Worm (Caenorhabditis elegans) whole organism, L4 larva: Measurements from ENCODE around the gene srz-70.

ENCODE experiments used
- D1046.2 ChIP-seq: fragments of 200-800 bp; sonication (Bioruptor generic); IDR thresholded peaks from 2 replicates; pipeline ENCODE4 v1.3.6; 2022; ENCODE audit warnings: missing genetic modification characterization, missing compliant biosample characterization
- F37D6.2 ChIP-seq: sonication (generic microtip); optimal IDR thresholded peaks from 2 replicates; lab custom pipeline; 2016; ENCODE audit warnings: mild to moderate bottlenecking, missing genetic modification characterization, missing compliant biosample characterization
- F44E2.7 ChIP-seq: fragments of 200-800 bp; sonication (Bioruptor generic); IDR thresholded peaks from 2 replicates; pipeline ENCODE4 v2.1.2; 2022; ENCODE audit warnings: missing genetic modification characterization, missing compliant biosample characterization
- F49E8.2 ChIP-seq: sonication (generic microtip); optimal IDR thresholded peaks from 2 replicates; lab custom pipeline; 2016; ENCODE audit warnings: missing compliant biosample characterization, mild to moderate bottlenecking, missing genetic modification characterization, borderline replicate concordance
- R02D3.7 ChIP-seq: fragments of 150-350 bp; sonication (generic microtip); optimal IDR thresholded peaks from 3 replicates; lab custom pipeline; 2014; ENCODE audit warnings: missing biosample characterization, missing genetic modification characterization
- Y105C5A.15 ChIP-seq: fragments of 200-800 bp; sonication (Bioruptor generic); IDR thresholded peaks from 2 replicates; pipeline ENCODE4 v1.3.6; 2022; ENCODE audit warnings: missing genetic modification characterization, missing compliant biosample characterization
- Y48G9A.11 ChIP-seq: fragments of 200-800 bp; sonication (Bioruptor generic); IDR thresholded peaks from 2 replicates; pipeline ENCODE4 v1.3.6; 2022; ENCODE audit warnings: missing genetic modification reagents, missing genetic modification characterization, missing compliant biosample characterization
- Y75B8A.6 ChIP-seq: fragments of 200-800 bp; sonication (Bioruptor generic); IDR thresholded peaks from 2 replicates; pipeline ENCODE4 v1.3.6; 2022; ENCODE audit warnings: missing genetic modification reagents, missing genetic modification characterization, missing compliant biosample characterization
- ZK337.2 ChIP-seq: fragments of 200-800 bp; sonication (Bioruptor generic); IDR thresholded peaks from 2 replicates; pipeline ENCODE4 v1.3.6; 2022; ENCODE audit warnings: missing genetic modification reagents, missing genetic modification characterization, missing compliant biosample characterization
- aha-1 ChIP-seq: fragments of 150-350 bp; peaks from one replicate; lab custom pipeline; 2014; ENCODE audit warnings: missing biosample characterization, missing genetic modification characterization
- attf-4 ChIP-seq: sonication (generic microtip); optimal IDR thresholded peaks from 3 replicates; lab custom pipeline; 2017; ENCODE audit warnings: missing biosample characterization, missing genetic modification characterization
- ceh-44 ChIP-seq: fragments of 200-800 bp; sonication (Bioruptor generic); IDR thresholded peaks from 2 replicates; pipeline ENCODE4 v1.3.6; 2022; ENCODE audit warnings: missing genetic modification reagents, missing genetic modification characterization, missing compliant biosample characterization
- ces-1 ChIP-seq: fragments of 150-350 bp; sonication (generic microtip); optimal IDR thresholded peaks from 4 replicates; lab custom pipeline; 2014; ENCODE audit warnings: missing biosample characterization, missing genetic modification reagents, missing genetic modification characterization
- cey-2 ChIP-seq: sonication (generic microtip); optimal IDR thresholded peaks from 3 replicates; lab custom pipeline; 2017; ENCODE audit warnings: missing genetic modification characterization, mild to moderate bottlenecking, missing compliant biosample characterization, antibody characterized with exemption, borderline replicate concordance; ENCODE audit not compliant: insufficient read depth
- ctbp-1 ChIP-seq: fragments of 200-800 bp; sonication (Bioruptor generic); IDR thresholded peaks from 2 replicates; pipeline ENCODE4 v1.3.6; 2022; ENCODE audit warnings: missing genetic modification reagents, missing genetic modification characterization, missing compliant biosample characterization
- daf-19 ChIP-seq: fragments of 200-800 bp; sonication (Bioruptor generic); conservative IDR thresholded peaks from 2 replicates; pipeline ENCODE4 v1.3.6; 2022; ENCODE audit warnings: missing genetic modification characterization, missing compliant biosample characterization
- daf-8 ChIP-seq: fragments of 200-800 bp; sonication (Bioruptor generic); IDR thresholded peaks from 2 replicates; pipeline ENCODE4 v1.3.6; 2022; ENCODE audit warnings: missing genetic modification characterization, missing compliant biosample characterization
- dmd-6 ChIP-seq: fragments of 200-800 bp; sonication (Bioruptor generic); IDR thresholded peaks from 2 replicates; pipeline ENCODE4 v1.3.6; 2022; ENCODE audit warnings: missing genetic modification reagents, missing genetic modification characterization, missing compliant biosample characterization
- dpl-1 ChIP-seq: fragments of 150-350 bp; optimal IDR thresholded peaks from 2 replicates; lab custom pipeline; 2014; ENCODE audit warnings: missing biosample characterization, missing genetic modification reagents, missing genetic modification characterization
- dve-1 ChIP-seq: sonication (generic microtip); optimal IDR thresholded peaks from 2 replicates; lab custom pipeline; 2017; ENCODE audit warnings: antibody characterized with exemption, mild to moderate bottlenecking, missing genetic modification characterization, missing compliant biosample characterization; ENCODE audit not compliant: insufficient read depth
- egl-27 ChIP-seq: sonication (generic microtip); optimal IDR thresholded peaks from 3 replicates; lab custom pipeline; 2017; ENCODE audit warnings: missing biosample characterization, missing genetic modification reagents, missing genetic modification characterization
- egl-43 ChIP-seq: fragments of 200-800 bp; sonication (Bioruptor generic); IDR thresholded peaks from 2 replicates; pipeline ENCODE4 v1.3.6; 2022; ENCODE audit warnings: missing genetic modification reagents, missing genetic modification characterization, missing compliant biosample characterization
- hlh-11 ChIP-seq: fragments of 200-800 bp; sonication (Bioruptor generic); optimal IDR thresholded peaks from 2 replicates; lab custom pipeline; 2018; ENCODE audit warnings: mild to moderate bottlenecking, missing genetic modification characterization, missing compliant biosample characterization
- hmg-1.1 ChIP-seq: fragments of 200-800 bp; sonication (Bioruptor generic); IDR thresholded peaks from 2 replicates; pipeline ENCODE4 v1.3.6; 2022; ENCODE audit warnings: missing genetic modification reagents, missing genetic modification characterization, missing compliant biosample characterization
- jun-1 ChIP-seq: fragments of 150-350 bp; optimal IDR thresholded peaks from 2 replicates; lab custom pipeline; 2014; ENCODE audit warnings: missing biosample characterization, missing genetic modification reagents, missing genetic modification characterization
- lin-13 ChIP-seq: fragments of 150-350 bp; optimal IDR thresholded peaks from 2 replicates; lab custom pipeline; 2014; ENCODE audit warnings: missing biosample characterization, missing genetic modification reagents, missing genetic modification characterization
- lsy-2 ChIP-seq, 2 experiments: fragments of 150-350 bp in 1 of 2; sonication (generic microtip) in 1 of 2; optimal IDR thresholded peaks; 2 replicates each; lab custom pipeline; 2014 to 2017; ENCODE audit warnings: missing biosample characterization in 2 of 2, missing genetic modification characterization in 2 of 2
- madf-5 ChIP-seq, 2 experiments: fragments of 200-800 bp; sonication (Bioruptor generic); IDR thresholded peaks; 2 replicates each; pipeline ENCODE4 v1.3.6; 2022; ENCODE audit warnings: missing compliant biosample characterization in 2 of 2, missing genetic modification characterization in 2 of 2
- madf-9 ChIP-seq: fragments of 200-800 bp; sonication (Bioruptor generic); conservative IDR thresholded peaks from 2 replicates; pipeline ENCODE4 v1.3.6; 2022; ENCODE audit warnings: missing genetic modification reagents, missing genetic modification characterization, missing compliant biosample characterization
- mep-1 ChIP-seq: fragments of 150-350 bp; sonication (generic microtip); optimal IDR thresholded peaks from 3 replicates; lab custom pipeline; 2014; ENCODE audit warnings: missing biosample characterization, missing genetic modification characterization
- mes-2 ChIP-seq: sonication (generic microtip); optimal IDR thresholded peaks from 2 replicates; lab custom pipeline; 2016; ENCODE audit warnings: missing genotype, mild to moderate bottlenecking, missing genetic modification characterization, missing compliant biosample characterization; ENCODE audit not compliant: poor library complexity, severe bottlenecking
- mxl-2 ChIP-seq: fragments of 200-800 bp; sonication (Bioruptor generic); conservative IDR thresholded peaks from 2 replicates; pipeline ENCODE4 v1.3.6; 2022; ENCODE audit warnings: missing genetic modification reagents, missing genetic modification characterization, missing compliant biosample characterization
- mxl-3 ChIP-seq: fragments of 200-800 bp; sonication (Bioruptor generic); optimal IDR thresholded peaks from 2 replicates; lab custom pipeline; 2018; ENCODE audit warnings: mild to moderate bottlenecking, missing genetic modification characterization, missing compliant biosample characterization
- nhr-102 ChIP-seq: sonication (generic microtip); optimal IDR thresholded peaks from 2 replicates; lab custom pipeline; 2016; ENCODE audit warnings: mild to moderate bottlenecking, missing genetic modification characterization, moderate library complexity, missing compliant biosample characterization
- nhr-11 ChIP-seq: fragments of 150-350 bp; optimal IDR thresholded peaks from 2 replicates; lab custom pipeline; 2014; ENCODE audit warnings: missing biosample characterization, missing genetic modification characterization
- nhr-111 ChIP-seq: fragments of 200-800 bp; sonication (Bioruptor generic); optimal IDR thresholded peaks from 2 replicates; lab custom pipeline; 2018; ENCODE audit warnings: mild to moderate bottlenecking, missing genetic modification characterization, missing compliant biosample characterization
- nhr-28 ChIP-seq: fragments of 150-350 bp; optimal IDR thresholded peaks from 2 replicates; lab custom pipeline; 2014; ENCODE audit warnings: missing biosample characterization, missing genetic modification characterization
- nhr-41 ChIP-seq: fragments of 200-800 bp; sonication (Bioruptor generic); IDR thresholded peaks from 2 replicates; pipeline ENCODE4 v1.3.6; 2022; ENCODE audit warnings: missing genetic modification reagents, missing genetic modification characterization, missing compliant biosample characterization
- nhr-48 ChIP-seq: sonication (generic microtip); optimal IDR thresholded peaks from 2 replicates; lab custom pipeline; 2016; ENCODE audit warnings: mild to moderate bottlenecking, missing genetic modification characterization, missing compliant biosample characterization
- nhr-6 ChIP-seq: fragments of 150-350 bp; optimal IDR thresholded peaks from 2 replicates; lab custom pipeline; 2014; ENCODE audit warnings: missing biosample characterization, missing genetic modification characterization
- nhr-76 ChIP-seq: fragments of 150-350 bp; optimal IDR thresholded peaks from 2 replicates; lab custom pipeline; 2014; ENCODE audit warnings: missing biosample characterization, missing genetic modification characterization
- nhr-77 ChIP-seq: fragments of 150-350 bp; optimal IDR thresholded peaks from 2 replicates; lab custom pipeline; 2014; ENCODE audit warnings: missing biosample characterization, missing genetic modification characterization
- php-3 ChIP-seq: fragments of 200-800 bp; sonication (Bioruptor generic); IDR thresholded peaks from 2 replicates; pipeline ENCODE4 v1.3.6; 2022; ENCODE audit warnings: missing genetic modification reagents, missing genetic modification characterization, missing compliant biosample characterization
- saeg-2 ChIP-seq: fragments of 200-800 bp; sonication (Bioruptor generic); IDR thresholded peaks from 2 replicates; pipeline ENCODE4 v1.3.6; 2022; ENCODE audit warnings: missing genetic modification reagents, missing genetic modification characterization, missing compliant biosample characterization
- sdz-12 ChIP-seq: fragments of 200-800 bp; sonication (Bioruptor generic); optimal IDR thresholded peaks from 2 replicates; lab custom pipeline; 2018; ENCODE audit warnings: mild to moderate bottlenecking, missing genetic modification characterization, missing compliant biosample characterization
- unc-39 ChIP-seq: sonication (generic microtip); optimal IDR thresholded peaks from 2 replicates; lab custom pipeline; 2017; ENCODE audit warnings: missing biosample characterization, missing genetic modification characterization
- unc-62 ChIP-seq, 3 experiments: fragments of 150-350 bp in 1 of 3; sonication (generic microtip); optimal IDR thresholded peaks in 2 of 3; peaks in 1 of 3; 1 replicate in 1 of 3; 2 replicates in 2 of 3; lab custom pipeline; 2014 to 2017; ENCODE audit warnings: missing biosample characterization in 3 of 3, missing genetic modification characterization in 3 of 3, missing genetic modification reagents in 3 of 3, missing genotype in 1 of 3
- vab-7 ChIP-seq: fragments of 200-800 bp; sonication (Bioruptor generic); IDR thresholded peaks from 2 replicates; pipeline ENCODE4 v1.3.6; 2022; ENCODE audit warnings: missing genetic modification reagents, missing genetic modification characterization, missing compliant biosample characterization
- zfp-3 ChIP-seq: fragments of 200-800 bp; sonication (Bioruptor generic); conservative IDR thresholded peaks from 2 replicates; pipeline ENCODE4 v1.3.6; 2022; ENCODE audit warnings: missing genetic modification reagents, missing genetic modification characterization, missing compliant biosample characterization
- zip-2 ChIP-seq: fragments of 150-350 bp; optimal IDR thresholded peaks from 2 replicates; lab custom pipeline; 2014; ENCODE audit warnings: missing biosample characterization, missing genetic modification characterization

The srz-70 gene

ce11 chrIV:3524584-3525020, 45.8 kb upstream of the srz-70 start (continued):
- TF ChIP-seq nhr-111 (GFP tag; lab: Kevin White, UChicago): peak; percentile 75
- peak; percentile 7 for TF ChIP-seq nhr-28 (tag; lab: Kevin White, UChicago)
- TF ChIP-seq daf-19: peak; percentile 78
- peak; percentile 75 for TF ChIP-seq php-3
- TF ChIP-seq mes-2 (tag; lab: Kevin White, UChicago): peak; percentile 74
- TF ChIP-seq madf-5 (GFP tag; IDR thresholded peaks at IDR 0.05; lab: Robert Waterston, UW): peak; percentile 62 to 76; a peak in 2 of 4 replicates
- peak; percentile 32 for TF ChIP-seq nhr-102 (tag; lab: Kevin White, UChicago)
- peak; percentile 27 for TF ChIP-seq hlh-11
- TF ChIP-seq lsy-2 (tag; optimal IDR thresholded peaks at IDR 0.05; lab: Kevin White, UChicago): peak in 1 of 2 experiments; percentile 49
- TF ChIP-seq D1046.2 (GFP tag; lab: Robert Waterston, UW): peak; percentile 79
- peak; percentile 67; the same call in 1 of the 2 replicates for TF ChIP-seq ZK337.2 (GFP tag; lab: Robert Waterston, UW)
- TF ChIP-seq dve-1: peak; percentile 17
- peak; percentile 10 for TF ChIP-seq nhr-48 (tag; lab: Kevin White, UChicago)
- peak; percentile 29 for TF ChIP-seq F49E8.2 (tag; lab: Kevin White, UChicago)
- TF ChIP-seq cey-2 (tag; lab: Kevin White, UChicago): no peak
- TF ChIP-seq Y105C5A.15 (GFP tag; lab: Robert Waterston, UW): peak; percentile 82; the same call in 1 of the 2 replicates
- peak; percentile 82 for TF ChIP-seq hmg-1.1 (GFP tag; lab: Robert Waterston, UW)
- TF ChIP-seq saeg-2: 0 out of 2 replicates have a peak, but pooled peaks have one; percentile 16
- TF ChIP-seq F37D6.2: peak; percentile 45
- TF ChIP-seq vab-7: peak; percentile 77
- TF ChIP-seq madf-9 (GFP tag; lab: Robert Waterston, UW): peak; percentile 79
- 0 out of 2 replicates have a peak, but pooled peaks have one; percentile 44 for TF ChIP-seq Y75B8A.6 (GFP tag; lab: Robert Waterston, UW)
- no peak for TF ChIP-seq egl-27 (tag; lab: Kevin White, UChicago)
- TF ChIP-seq ceh-44 (GFP tag; lab: Robert Waterston, UW): peak; percentile 40; the same call in 1 of the 2 replicates
- TF ChIP-seq nhr-77 (tag; lab: Kevin White, UChicago): no peak
- TF ChIP-seq unc-62 (GFP tag; optimal IDR thresholded peaks at IDR 0.05 in 1 of 2; lab: Kevin White, UChicago): no peak
- TF ChIP-seq unc-62 (tag; optimal IDR thresholded peaks at IDR 0.05; lab: Kevin White, UChicago): no peak
- peak; percentile 84 for TF ChIP-seq aha-1
- TF ChIP-seq dmd-6: peak; percentile 58
- TF ChIP-seq jun-1 (tag; lab: Kevin White, UChicago): no peak
- peak; percentile 78 for TF ChIP-seq mxl-2 (GFP tag; lab: Robert Waterston, UW)
- TF ChIP-seq nhr-76 (tag; lab: Kevin White, UChicago): no peak
- TF ChIP-seq sdz-12 (GFP tag; lab: Kevin White, UChicago): peak; percentile 73
- TF ChIP-seq zfp-3: peak; percentile 46; the same call in 1 of the 2 replicates
- TF ChIP-seq nhr-41 (GFP tag; lab: Robert Waterston, UW): no peak
- TF ChIP-seq lin-13: peak; percentile 29
- peak; percentile 49 for TF ChIP-seq nhr-11 (tag; lab: Kevin White, UChicago)
- TF ChIP-seq daf-8: 0 out of 2 replicates have a peak, but pooled peaks have one; percentile 25
- TF ChIP-seq zip-2 (tag; lab: Kevin White, UChicago): peak; percentile 32
- TF ChIP-seq nhr-6 (tag; lab: Kevin White, UChicago): peak; percentile 42
- TF ChIP-seq ctbp-1 (GFP tag; lab: Robert Waterston, UW): peak; percentile 81
- no peak for TF ChIP-seq unc-39 (tag; lab: Kevin White, UChicago)
- peak; percentile 69 for TF ChIP-seq mep-1
- peak; percentile 77 for TF ChIP-seq Y48G9A.11
- TF ChIP-seq F44E2.7 (GFP tag; lab: Robert Waterston, UW): no peak
- no peak for TF ChIP-seq R02D3.7 (tag; lab: Kevin White, UChicago)
- peak; percentile 3 for TF ChIP-seq dpl-1
- TF ChIP-seq mxl-3: peak; percentile 16
- no peak for TF ChIP-seq attf-4 (tag; lab: Kevin White, UChicago)
- peak; percentile 86 for TF ChIP-seq egl-43 (GFP tag; lab: Robert Waterston, UW)
- no peak for TF ChIP-seq ces-1 (GFP tag; lab: Kevin White, UChicago)
